Worm (Caenorhabditis elegans) whole organism, L3 larva: ENCODE measurements around the gene F46E10.18.

Experiments used
- ZK546.5 ChIP-seq: sonication (generic microtip); optimal IDR thresholded peaks from 2 replicates; lab custom pipeline; 2017; ENCODE audit warnings: missing biosample characterization, missing genetic modification characterization
- aly-2 ChIP-seq: fragments of 150-350 bp; optimal IDR thresholded peaks from 2 replicates; lab custom pipeline; 2014; ENCODE audit warnings: missing biosample characterization, missing genetic modification characterization
- ama-1 ChIP-seq: fragments of 150-350 bp; optimal IDR thresholded peaks from 2 replicates; lab custom pipeline; 2018
- ceh-16 ChIP-seq: sonication (generic microtip); optimal IDR thresholded peaks from 2 replicates; lab custom pipeline; 2017; ENCODE audit warnings: missing biosample characterization, missing genetic modification characterization
- ceh-9 ChIP-seq: sonication (generic microtip); optimal IDR thresholded peaks from 2 replicates; lab custom pipeline; 2018; ENCODE audit warnings: missing biosample characterization, missing genetic modification characterization
- daf-12 ChIP-seq: fragments of 150-350 bp; optimal IDR thresholded peaks from 2 replicates; lab custom pipeline; 2014; ENCODE audit warnings: missing biosample characterization, missing genetic modification reagents, missing genetic modification characterization
- egl-27 ChIP-seq: sonication (generic microtip); optimal IDR thresholded peaks from 4 replicates; lab custom pipeline; 2017; ENCODE audit warnings: missing biosample characterization, missing genetic modification reagents, missing genetic modification characterization
- egl-5 ChIP-seq: fragments of 150-350 bp; optimal IDR thresholded peaks from 2 replicates; lab custom pipeline; 2017; ENCODE audit warnings: missing biosample characterization, missing genetic modification reagents, missing genetic modification characterization, inconsistent platforms
- elt-1 ChIP-seq: fragments of 150-350 bp; optimal IDR thresholded peaks from 2 replicates; lab custom pipeline; 2014; ENCODE audit warnings: missing biosample characterization, missing genetic modification characterization
- elt-2 ChIP-seq: sonication (generic microtip); optimal IDR thresholded peaks from 2 replicates; lab custom pipeline; 2016; ENCODE audit warnings: missing genetic modification reagents, mild to moderate bottlenecking, missing genetic modification characterization, missing compliant biosample characterization
- eor-1 ChIP-seq, 2 experiments: fragments of 150-350 bp; optimal IDR thresholded peaks; 2 replicates each; lab custom pipeline; 2014 to 2018; ENCODE audit warnings: missing biosample characterization in 2 of 2, missing genetic modification characterization in 2 of 2
- fkh-10 ChIP-seq: sonication (generic microtip); optimal IDR thresholded peaks from 2 replicates; lab custom pipeline; 2017; ENCODE audit warnings: missing biosample characterization, missing genetic modification reagents, missing genetic modification characterization
- fkh-2 ChIP-seq: fragments of 150-350 bp; optimal IDR thresholded peaks from 2 replicates; lab custom pipeline; 2014; ENCODE audit warnings: missing biosample characterization, missing genetic modification reagents, missing genetic modification characterization
- fos-1 ChIP-seq: fragments of 150-350 bp; optimal IDR thresholded peaks from 2 replicates; lab custom pipeline; 2014; ENCODE audit warnings: missing biosample characterization, missing genetic modification characterization
- hmg-11 ChIP-seq: sonication (generic microtip); optimal IDR thresholded peaks from 2 replicates; lab custom pipeline; 2016; ENCODE audit warnings: missing genetic modification characterization, missing compliant biosample characterization
- lin-15B ChIP-seq: fragments of 150-350 bp; optimal IDR thresholded peaks from 2 replicates; lab custom pipeline; 2014; ENCODE audit warnings: missing biosample characterization, missing genetic modification characterization
- lin-39 ChIP-seq: fragments of 150-350 bp; optimal IDR thresholded peaks from 2 replicates; lab custom pipeline; 2018; ENCODE audit warnings: missing biosample characterization, missing genetic modification reagents, missing genetic modification characterization
- lsy-12 ChIP-seq: sonication (generic microtip); optimal IDR thresholded peaks from 2 replicates; lab custom pipeline; 2016; ENCODE audit warnings: mild to moderate bottlenecking, missing genetic modification characterization, missing compliant biosample characterization
- mdl-1 ChIP-seq: fragments of 150-350 bp; optimal IDR thresholded peaks from 2 replicates; lab custom pipeline; 2014; ENCODE audit warnings: missing biosample characterization, missing genetic modification characterization
- mml-1 ChIP-seq: fragments of 150-350 bp; sonication (generic microtip); optimal IDR thresholded peaks from 3 replicates; lab custom pipeline; 2014; ENCODE audit warnings: missing biosample characterization, missing genetic modification characterization
- nfya-1 ChIP-seq: sonication (generic microtip); optimal IDR thresholded peaks from 2 replicates; lab custom pipeline; 2017; ENCODE audit warnings: missing genetic modification characterization, mild to moderate bottlenecking, missing compliant biosample characterization, antibody characterized with exemption, moderate library complexity; ENCODE audit not compliant: insufficient read depth
- nhr-11 ChIP-seq: fragments of 150-350 bp; optimal IDR thresholded peaks from 2 replicates; lab custom pipeline; 2014; ENCODE audit warnings: missing biosample characterization, missing genetic modification characterization
- nhr-12 ChIP-seq: fragments of 150-350 bp; optimal IDR thresholded peaks from 2 replicates; lab custom pipeline; 2014; ENCODE audit warnings: missing biosample characterization, missing genetic modification characterization
- nhr-23 ChIP-seq: fragments of 150-350 bp; optimal IDR thresholded peaks from 2 replicates; lab custom pipeline; 2014; ENCODE audit warnings: missing biosample characterization, missing genetic modification reagents, missing genetic modification characterization
- nhr-237 ChIP-seq: fragments of 150-350 bp; optimal IDR thresholded peaks from 2 replicates; lab custom pipeline; 2014; ENCODE audit warnings: missing biosample characterization, missing genetic modification characterization
- nhr-28 ChIP-seq: fragments of 150-350 bp; optimal IDR thresholded peaks from 2 replicates; lab custom pipeline; 2014; ENCODE audit warnings: missing biosample characterization, missing genetic modification characterization
- nhr-43 ChIP-seq: sonication (generic microtip); optimal IDR thresholded peaks from 2 replicates; lab custom pipeline; 2016; ENCODE audit warnings: mild to moderate bottlenecking, missing genetic modification characterization, missing compliant biosample characterization; ENCODE audit not compliant: poor library complexity, severe bottlenecking
- nhr-67 ChIP-seq: fragments of 150-350 bp; optimal IDR thresholded peaks from 2 replicates; lab custom pipeline; 2014; ENCODE audit warnings: missing biosample characterization, missing genetic modification characterization
- nhr-76 ChIP-seq: fragments of 150-350 bp; sonication (generic microtip); optimal IDR thresholded peaks from 5 replicates; lab custom pipeline; 2014; ENCODE audit warnings: missing biosample characterization, missing genetic modification characterization
- nhr-77 ChIP-seq: fragments of 150-350 bp; optimal IDR thresholded peaks from 2 replicates; lab custom pipeline; 2014; ENCODE audit warnings: missing biosample characterization, missing genetic modification characterization
- pha-4 ChIP-seq: fragments of 150-350 bp; optimal IDR thresholded peaks from 2 replicates; lab custom pipeline; 2014; ENCODE audit warnings: missing biosample characterization, missing genetic modification reagents, missing genetic modification characterization
- pqm-1 ChIP-seq: fragments of 150-350 bp; optimal IDR thresholded peaks from 2 replicates; lab custom pipeline; 2017; ENCODE audit warnings: missing biosample characterization, missing genetic modification characterization, inconsistent platforms
- skn-1 ChIP-seq: fragments of 150-350 bp; optimal IDR thresholded peaks from 2 replicates; lab custom pipeline; 2014; ENCODE audit warnings: missing biosample characterization, missing genetic modification characterization
- unc-39 ChIP-seq: sonication (generic microtip); optimal IDR thresholded peaks from 4 replicates; lab custom pipeline; 2017; ENCODE audit warnings: missing biosample characterization, missing genetic modification characterization
- zag-1 ChIP-seq: fragments of 150-350 bp; optimal IDR thresholded peaks from 2 replicates; lab custom pipeline; 2014; ENCODE audit warnings: missing biosample characterization, missing genetic modification characterization

The F46E10.18 gene

ce11 chrV:6551707-6552390 lies 31.0 kb downstream of the F46E10.18 start, which contains the start of gene twk-10:
Gene twk-10 (plus strand): TSS chrV:6552340.
- TF ChIP-seq pqm-1 (tag; lab: Kevin White, UChicago) (peak; percentile 5), nhr-12 (tag; lab: Kevin White, UChicago) (no peak), hmg-11 (tag; lab: Kevin White, UChicago) (no peak), fkh-2 (no peak), nhr-23 (tag; lab: Kevin White, UChicago) (peak; percentile 12), elt-2 (peak; percentile 32), pha-4 (tag; lab: Kevin White, UChicago) (peak; percentile 60), egl-27 (tag; lab: Kevin White, UChicago) (peak; percentile 9), egl-5 (tag; lab: Kevin White, UChicago) (no peak), nhr-43 (tag; lab: Kevin White, UChicago) (peak; percentile 47), ceh-9 (tag; lab: Kevin White, UChicago) (no peak), fos-1 (no peak), ceh-16 (no peak)
- TF ChIP-seq, all 47 proteins: peak for 6

ce11 chrV:6554308-6554707 lies 33.5 kb downstream of the F46E10.18 start, which contains the start of gene K04A8.19:
Gene K04A8.19 (minus strand): TSS chrV:6554408.
- TF ChIP-seq nhr-237 (tag; lab: Kevin White, UChicago) (no peak), elt-2 (no peak), nhr-76 (tag; lab: Kevin White, UChicago) (no peak), hmg-11 (tag; lab: Kevin White, UChicago) (no peak), nhr-23 (tag; lab: Kevin White, UChicago) (no peak), mml-1 (tag; lab: Kevin White, UChicago) (no peak), egl-27 (tag; lab: Kevin White, UChicago) (no peak), skn-1 (tag; lab: Kevin White, UChicago) (no peak), aly-2 (tag; lab: Kevin White, UChicago) (no peak), ceh-9 (tag; lab: Kevin White, UChicago) (no peak), ama-1 (lab: Kevin White, UChicago) (no peak), nhr-77 (no peak), lsy-12 (tag; lab: Kevin White, UChicago) (no peak), nfya-1 (tag; lab: Kevin White, UChicago) (no peak), nhr-11 (tag; lab: Kevin White, UChicago) (no peak), unc-39 (no peak), elt-1 (no peak), pha-4 (tag; lab: Kevin White, UChicago) (no peak), lin-39 (tag; lab: Kevin White, UChicago) (no peak)

- no peak for TF ChIP-seq fos-1
- TF ChIP-seq nhr-67, result no peak
- no peak for TF ChIP-seq ceh-16
- no peak for TF ChIP-seq nfya-1 (tag; lab: Kevin White, UChicago)
- TF ChIP-seq, all 47 proteins: peak for 0
These were observed 36.2 kb downstream of the F46E10.18 start, which contains the start of gene spp-27 for ce11 chrV:6557035-6557434. Gene spp-27 (minus strand): TSS chrV:6557135.

DNA sequence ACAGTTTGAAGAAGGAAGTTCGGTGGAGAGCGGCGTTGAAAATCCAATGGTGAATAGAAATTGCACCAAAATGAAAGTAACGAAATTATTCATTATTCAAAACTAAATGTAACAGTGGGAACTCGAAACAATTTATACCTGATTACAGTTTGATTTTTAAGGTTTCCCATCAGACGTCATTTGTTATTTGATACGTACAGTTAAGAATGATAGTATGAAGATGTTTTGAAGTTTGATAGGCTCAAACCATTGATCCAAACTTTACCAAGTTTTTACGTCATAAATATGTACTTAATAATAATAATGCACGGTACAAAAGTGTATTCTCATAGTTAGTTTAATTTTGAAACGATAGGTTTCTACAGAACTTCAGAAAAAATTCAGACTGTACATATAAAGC lies 37.3 kb downstream of the F46E10.18 start, which contains the start of gene spp-20:
spp-20 (minus strand) TSS at position 101 of the 400 bp plus-strand sequence.
- no peak for TF ChIP-seq ceh-16
- TF ChIP-seq lsy-12 (tag; lab: Kevin White, UChicago), result no peak
- TF ChIP-seq ZK546.5, result no peak
- no peak for TF ChIP-seq eor-1 (tag; optimal IDR thresholded peaks at IDR 0.05; lab: Kevin White, UChicago)
- no peak for TF ChIP-seq nhr-28
- TF ChIP-seq daf-12, result no peak
- no peak for TF ChIP-seq nhr-67
- TF ChIP-seq zag-1 (tag; lab: Kevin White, UChicago), result no peak
- TF ChIP-seq fkh-10 (GFP tag; lab: Kevin White, UChicago), result no peak
- no peak for TF ChIP-seq elt-2
- TF ChIP-seq mdl-1 (tag; lab: Kevin White, UChicago), result no peak
- TF ChIP-seq lin-15B (tag; lab: Kevin White, UChicago), result no peak
- no peak for TF ChIP-seq aly-2 (tag; lab: Kevin White, UChicago)
